Fruit fly (Drosophila melanogaster) whole organism, wandering third instar larva: Measurements from ENCODE around the gene Lim1.

Experiments used
- CG32264 ChIP-seq: fragments of 200-800 bp; sonication (Bioruptor generic); optimal IDR thresholded peaks from 2 replicates; lab custom pipeline; 2016; ENCODE audit warnings: missing biosample characterization, missing genetic modification characterization
- CG9705 ChIP-seq: fragments of 200-800 bp; sonication (Bioruptor generic); optimal IDR thresholded peaks from 2 replicates; lab custom pipeline; 2018; ENCODE audit warnings: missing biosample characterization, mild to moderate bottlenecking, missing genetic modification characterization
- Dfd ChIP-seq: fragments of >200 bp; optimal IDR thresholded peaks from 2 replicates; lab custom pipeline; 2017; ENCODE audit warnings: missing biosample characterization, missing genetic modification characterization
- GATAd ChIP-seq: sonication (Bioruptor generic); optimal IDR thresholded peaks from 2 replicates; lab custom pipeline; 2016; ENCODE audit warnings: missing biosample characterization, missing genetic modification characterization
- HLH106 ChIP-seq: fragments of 200-800 bp; optimal IDR thresholded peaks from 3 replicates; lab custom pipeline; 2019; ENCODE audit warnings: missing biosample characterization, mild to moderate bottlenecking, missing genetic modification characterization, moderate library complexity
- Hnf4 ChIP-seq: fragments of 200-800 bp; sonication (Bioruptor generic); optimal IDR thresholded peaks from 2 replicates; lab custom pipeline; 2016; ENCODE audit warnings: missing biosample characterization, mild to moderate bottlenecking, missing genetic modification characterization
- Hr78 ChIP-seq: fragments of >200 bp; optimal IDR thresholded peaks from 2 replicates; lab custom pipeline; 2017; ENCODE audit warnings: missing biosample characterization, missing genetic modification characterization
- Hr83 ChIP-seq: fragments of 200-300 bp; sonication (Bioruptor generic); optimal IDR thresholded peaks from 2 replicates; lab custom pipeline; 2016; ENCODE audit warnings: missing biosample characterization, mild to moderate bottlenecking, missing genetic modification characterization, moderate library complexity; ENCODE audit not compliant: poor library complexity, severe bottlenecking
- Jra ChIP-seq: sonication (Bioruptor generic); optimal IDR thresholded peaks from 2 replicates; lab custom pipeline; 2016; ENCODE audit warnings: missing biosample characterization, missing genetic modification characterization
- Mio ChIP-seq: sonication (Bioruptor generic); optimal IDR thresholded peaks from 2 replicates; lab custom pipeline; 2016; ENCODE audit warnings: missing biosample characterization, missing genetic modification characterization
- Myc ChIP-seq: fragments of >200 bp; optimal IDR thresholded peaks from 2 replicates; lab custom pipeline; 2017
- N ChIP-seq: fragments of >200 bp; optimal IDR thresholded peaks from 2 replicates; lab custom pipeline; 2018; ENCODE audit warnings: missing biosample characterization, missing external identifiers, missing genetic modification characterization
- OdsH ChIP-seq: fragments of 200-800 bp; sonication (Bioruptor generic); optimal IDR thresholded peaks from 2 replicates; lab custom pipeline; 2016; ENCODE audit warnings: missing biosample characterization, mild to moderate bottlenecking, missing genetic modification characterization
- Rel ChIP-seq, 2 experiments: fragments of 200-800 bp; sonication (Bioruptor generic) in 1 of 2; optimal IDR thresholded peaks; 2 replicates in 1 of 2; 3 replicates in 1 of 2; lab custom pipeline; 2016 to 2019; ENCODE audit warnings: mild to moderate bottlenecking in 2 of 2, missing biosample characterization in 2 of 2, missing genetic modification characterization in 2 of 2, moderate library complexity in 1 of 2
- Sp1 ChIP-seq: fragments of 200-800 bp; sonication (Bioruptor generic); optimal IDR thresholded peaks from 3 replicates; lab custom pipeline; 2019; ENCODE audit warnings: missing biosample characterization, mild to moderate bottlenecking, missing genetic modification characterization, moderate library complexity
- Vsx2 ChIP-seq: fragments of 200-300, 225-300 bp; sonication (Bioruptor generic); optimal IDR thresholded peaks from 2 replicates; lab custom pipeline; 2018; ENCODE audit warnings: missing biosample characterization, missing genetic modification characterization; ENCODE audit not compliant: partially characterized antibody
- br ChIP-seq: fragments of 200-800 bp; sonication (Bioruptor generic); optimal IDR thresholded peaks from 2 replicates; lab custom pipeline; 2016; ENCODE audit warnings: missing biosample characterization, missing genetic modification characterization
- brk ChIP-seq: fragments of 200-800 bp; sonication (Bioruptor generic); optimal IDR thresholded peaks from 2 replicates; lab custom pipeline; 2016; ENCODE audit warnings: missing biosample characterization, mild to moderate bottlenecking, missing genetic modification characterization
- dl ChIP-seq, 2 experiments: fragments of 175-275, 200-275 bp in 1 of 2; fragments of 200-275 bp in 1 of 2; sonication (Bioruptor generic); optimal IDR thresholded peaks; lab custom pipeline; 2018; ENCODE audit warnings: mild to moderate bottlenecking in 2 of 2, missing biosample characterization in 2 of 2, missing genetic modification characterization in 2 of 2, moderate library complexity in 2 of 2; ENCODE audit not compliant: partially characterized antibody in 2 of 2, insufficient read depth in 1 of 2
- dmrt93B ChIP-seq: fragments of 200-800 bp; sonication (Bioruptor generic); optimal IDR thresholded peaks from 2 replicates; lab custom pipeline; 2018; ENCODE audit warnings: missing biosample characterization, mild to moderate bottlenecking, missing genetic modification characterization
- dsf ChIP-seq: sonication (Bioruptor generic); optimal IDR thresholded peaks from 2 replicates; lab custom pipeline; 2016; ENCODE audit warnings: missing biosample characterization, missing genetic modification characterization, borderline replicate concordance
- ey ChIP-seq: fragments of 200-800 bp; sonication (Bioruptor generic); optimal IDR thresholded peaks from 2 replicates; lab custom pipeline; 2016; ENCODE audit warnings: missing biosample characterization, missing genetic modification characterization
- foxo ChIP-seq, 2 experiments: fragments of 200-800 bp; sonication (Bioruptor generic); optimal IDR thresholded peaks; 2 replicates in 1 of 2; 3 replicates in 1 of 2; lab custom pipeline; 2016 to 2017; ENCODE audit warnings: missing biosample characterization in 2 of 2, missing genetic modification characterization in 2 of 2
- fru ChIP-seq: fragments of 200-800 bp; sonication (Bioruptor generic); optimal IDR thresholded peaks from 3 replicates; lab custom pipeline; 2016; ENCODE audit warnings: missing biosample characterization, mild to moderate bottlenecking, missing genetic modification characterization
- h ChIP-seq: fragments of 200-800 bp; sonication (Bioruptor generic); optimal IDR thresholded peaks from 3 replicates; lab custom pipeline; 2016; ENCODE audit warnings: missing biosample characterization, mild to moderate bottlenecking, missing genetic modification characterization
- lola ChIP-seq: fragments of >200 bp; optimal IDR thresholded peaks from 2 replicates; lab custom pipeline; 2017; ENCODE audit warnings: missing biosample characterization, missing genetic modification characterization
- psq ChIP-seq: fragments of 200-800 bp; sonication (Bioruptor generic); optimal IDR thresholded peaks from 3 replicates; lab custom pipeline; 2017; ENCODE audit warnings: missing biosample characterization, mild to moderate bottlenecking, missing genetic modification characterization, moderate library complexity
- rgr ChIP-seq: fragments of 200-800 bp; sonication (Bioruptor generic); optimal IDR thresholded peaks from 3 replicates; lab custom pipeline; 2016; ENCODE audit warnings: missing biosample characterization, mild to moderate bottlenecking, missing genetic modification characterization
- sage ChIP-seq: fragments of 200-800 bp; sonication (Bioruptor generic); optimal IDR thresholded peaks from 2 replicates; lab custom pipeline; 2016; ENCODE audit warnings: missing biosample characterization, mild to moderate bottlenecking, missing genetic modification characterization
- sv ChIP-seq: fragments of 200-800 bp; sonication (Bioruptor generic); optimal IDR thresholded peaks from 3 replicates; lab custom pipeline; 2016; ENCODE audit warnings: missing biosample characterization, missing genetic modification characterization
- tai ChIP-seq: sonication (Bioruptor generic); optimal IDR thresholded peaks from 2 replicates; lab custom pipeline; 2016; ENCODE audit warnings: missing biosample characterization, missing genetic modification characterization
- woc ChIP-seq: sonication (Bioruptor generic); optimal IDR thresholded peaks from 2 replicates; lab custom pipeline; 2016; ENCODE audit warnings: missing biosample characterization, mild to moderate bottlenecking, missing genetic modification characterization

Lim1 gene

dm6 chrX:8730306-8730705 lies 75.3 kb downstream of the Lim1 start:
- TF ChIP-seq woc (GFP tag; lab: Kevin White, UChicago) (peak; percentile 52), Myc (no peak), rgr (GFP tag; lab: Kevin White, UChicago) (peak; percentile 56), dmrt93B (GFP tag; lab: Kevin White, UChicago) (peak; percentile 27), dl (GFP tag; optimal IDR thresholded peaks at IDR 0.05; lab: Kevin White, UChicago; ENCODE audit: insufficient read depth in 1 of 2, partially characterized antibody in 2 of 2) (no peak), foxo (GFP tag; optimal IDR thresholded peaks at IDR 0.05; lab: Kevin White, UChicago) (peak in 1 of 2 experiments; percentile 74), br (GFP tag; lab: Kevin White, UChicago) (peak; percentile 61), psq (GFP tag; lab: Kevin White, UChicago) (peak; percentile 53), ey (GFP tag; lab: Kevin White, UChicago) (peak; percentile 72), HLH106 (tag; lab: Kevin White, UChicago) (peak; percentile 71), Sp1 (peak; percentile 66), sv (GFP tag; lab: Kevin White, UChicago) (no peak), fru (GFP tag; lab: Kevin White, UChicago) (peak; percentile 68), dsf (no peak), OdsH (peak; percentile 50), Vsx2 (GFP tag; lab: Kevin White, UChicago) (no peak), Rel (GFP tag; optimal IDR thresholded peaks at IDR 0.05; lab: Kevin White, UChicago) (no peak), Rel (tag; optimal IDR thresholded peaks at IDR 0.05; lab: Kevin White, UChicago) (peak; percentile 22), CG9705 (GFP tag; lab: Kevin White, UChicago) (peak; percentile 39), Hnf4 (GFP tag; lab: Kevin White, UChicago) (peak; percentile 51), h (GFP tag; lab: Kevin White, UChicago) (peak; percentile 78), brk (GFP tag; lab: Kevin White, UChicago) (peak; percentile 17)

dm6 chrX:8728030-8728429 lies 77.6 kb downstream of the Lim1 start:
- TF ChIP-seq tai (GFP tag; lab: Kevin White, UChicago), result no peak
- no peak for TF ChIP-seq foxo (GFP tag; optimal IDR thresholded peaks at IDR 0.05; lab: Kevin White, UChicago)
- TF ChIP-seq lola (GFP tag; lab: Kevin White, UChicago), result no peak
- no peak for TF ChIP-seq Myc

- no peak for TF ChIP-seq Hr83 (GFP tag; lab: Kevin White, UChicago)
- TF ChIP-seq CG32264 (GFP tag; lab: Kevin White, UChicago), result no peak
- TF ChIP-seq dsf, result no peak
- TF ChIP-seq Jra (GFP tag; lab: Kevin White, UChicago), result no peak
- TF ChIP-seq N (GFP tag; lab: Kevin White, UChicago), result no peak
- no peak for TF ChIP-seq br (GFP tag; lab: Kevin White, UChicago)
- no peak for TF ChIP-seq Dfd (GFP tag; lab: Kevin White, UChicago)
- TF ChIP-seq CG9705 (GFP tag; lab: Kevin White, UChicago), result no peak
- TF ChIP-seq Mio (GFP tag; lab: Kevin White, UChicago), result no peak
- no peak for TF ChIP-seq tai (GFP tag; lab: Kevin White, UChicago)
- TF ChIP-seq sv (GFP tag; lab: Kevin White, UChicago), result no peak
- no peak for TF ChIP-seq GATAd (GFP tag; lab: Kevin White, UChicago)
- no peak for TF ChIP-seq Vsx2 (GFP tag; lab: Kevin White, UChicago)
- no peak for TF ChIP-seq sage (GFP tag; lab: Kevin White, UChicago)
- TF ChIP-seq rgr (GFP tag; lab: Kevin White, UChicago), result no peak
These were observed 78.8 kb downstream of the Lim1 start for dm6 chrX:8726816-8727215.

dm6 chrX:8725238-8725637 lies 80.4 kb downstream of the Lim1 start:
- TF ChIP-seq Hr78 (GFP tag; lab: Kevin White, UChicago), result no peak
- no peak for TF ChIP-seq HLH106 (tag; lab: Kevin White, UChicago)
- no peak for TF ChIP-seq tai (GFP tag; lab: Kevin White, UChicago)
- TF ChIP-seq Myc, result no peak
- TF ChIP-seq woc (GFP tag; lab: Kevin White, UChicago), result no peak
- TF ChIP-seq GATAd (GFP tag; lab: Kevin White, UChicago), result no peak
- no peak for TF ChIP-seq fru (GFP tag; lab: Kevin White, UChicago)
- no peak for TF ChIP-seq Rel (GFP tag; optimal IDR thresholded peaks at IDR 0.05; lab: Kevin White, UChicago)
- TF ChIP-seq Rel (tag; optimal IDR thresholded peaks at IDR 0.05; lab: Kevin White, UChicago), result no peak
- TF ChIP-seq ey (GFP tag; lab: Kevin White, UChicago), result no peak
